Fruit fly (Drosophila melanogaster) whole organism, embryonic: ENCODE results near the gene CG7985.

Experiments
- CG11723 ChIP-seq: fragments of 200-800 bp; sonication (Bioruptor generic); optimal IDR thresholded peaks from 2 replicates; lab custom pipeline; 2017; ENCODE audit warnings: missing biosample characterization, mild to moderate bottlenecking, missing genetic modification characterization
- CG12071 ChIP-seq: fragments of 200-800 bp; sonication (Bioruptor generic); optimal IDR thresholded peaks from 3 replicates; lab custom pipeline; 2018; ENCODE audit warnings: missing biosample characterization, mild to moderate bottlenecking, missing genetic modification characterization
- CG12391 ChIP-seq: fragments of 200-800 bp; sonication (Bioruptor generic); optimal IDR thresholded peaks from 3 replicates; lab custom pipeline; 2018; ENCODE audit warnings: missing biosample characterization, mild to moderate bottlenecking, missing genetic modification characterization, moderate library complexity
- CG14014 ChIP-seq: fragments of 200-800 bp; sonication (Bioruptor generic); IDR thresholded peaks from 2 replicates; pipeline ENCODE4 v1.3.6; 2022; ENCODE audit warnings: missing biosample characterization, missing genetic modification characterization
- CG17385 ChIP-seq: fragments of 200-800 bp; sonication (Bioruptor generic); optimal IDR thresholded peaks from 3 replicates; lab custom pipeline; 2018; ENCODE audit warnings: missing biosample characterization, mild to moderate bottlenecking, missing genetic modification characterization
- CG17912 ChIP-seq: fragments of 200-800 bp; sonication (Bioruptor generic); optimal IDR thresholded peaks from 2 replicates; lab custom pipeline; 2018; ENCODE audit warnings: missing biosample characterization, mild to moderate bottlenecking, missing genetic modification characterization
- CG18619 ChIP-seq: fragments of 200-800 bp; sonication (Bioruptor generic); optimal IDR thresholded peaks from 3 replicates; lab custom pipeline; 2017; ENCODE audit warnings: missing biosample characterization, mild to moderate bottlenecking, missing genetic modification characterization
- CG2120 ChIP-seq: fragments of 200-800 bp; sonication (Bioruptor generic); optimal IDR thresholded peaks from 3 replicates; lab custom pipeline; 2016; ENCODE audit warnings: missing biosample characterization, missing genetic modification characterization
- CG2712 ChIP-seq: fragments of 200-800 bp; optimal IDR thresholded peaks from 3 replicates; lab custom pipeline; 2019; ENCODE audit warnings: missing biosample characterization, mild to moderate bottlenecking, missing genetic modification characterization, moderate library complexity
- CG2875 ChIP-seq: fragments of 200-800 bp; sonication (Bioruptor generic); optimal IDR thresholded peaks from 2 replicates; lab custom pipeline; 2017; ENCODE audit warnings: missing biosample characterization, mild to moderate bottlenecking, missing genetic modification characterization, missing genetic modification reagents
- CG32532 ChIP-seq: fragments of 200-800 bp; sonication (Bioruptor generic); IDR thresholded peaks from 2 replicates; pipeline ENCODE4 v1.3.6; 2022; ENCODE audit warnings: missing biosample characterization, missing genetic modification characterization
- CG6175 ChIP-seq: fragments of 200-800 bp; sonication (Bioruptor generic); IDR thresholded peaks from 3 replicates; pipeline ENCODE4 v1.3.6; 2022; ENCODE audit warnings: missing biosample characterization, missing genetic modification characterization
- CG6765 ChIP-seq: fragments of 200-800 bp; sonication (Bioruptor generic); optimal IDR thresholded peaks from 3 replicates; lab custom pipeline; 2017; ENCODE audit warnings: missing biosample characterization, mild to moderate bottlenecking, missing genetic modification characterization
- CG7372 ChIP-seq: fragments of 200-800 bp; sonication (Bioruptor generic); IDR thresholded peaks from 2 replicates; pipeline ENCODE4 v1.3.6; 2022; ENCODE audit warnings: missing biosample characterization, missing genetic modification characterization
- CG7839 ChIP-seq: fragments of 200-800 bp; sonication (Bioruptor generic); optimal IDR thresholded peaks from 3 replicates; lab custom pipeline; 2018; ENCODE audit warnings: missing biosample characterization, mild to moderate bottlenecking, missing genetic modification characterization, moderate library complexity
- Dref ChIP-seq: fragments of 200-800 bp; sonication (Bioruptor generic); IDR thresholded peaks from 2 replicates; pipeline ENCODE4 v1.3.6; 2022; ENCODE audit warnings: missing biosample characterization, missing genetic modification characterization
- Fer1 ChIP-seq: fragments of 200-800 bp; sonication (Bioruptor generic); optimal IDR thresholded peaks from 2 replicates; lab custom pipeline; 2017; ENCODE audit warnings: missing biosample characterization, mild to moderate bottlenecking, missing genetic modification characterization
- Hr51 ChIP-seq, 2 experiments: fragments of 200-800 bp; sonication (Bioruptor generic); optimal IDR thresholded peaks; 2 replicates in 1 of 2; 3 replicates in 1 of 2; lab custom pipeline; 2016 to 2018; ENCODE audit warnings: missing biosample characterization in 2 of 2, missing genetic modification characterization in 2 of 2, mild to moderate bottlenecking in 1 of 2, moderate library complexity in 1 of 2
- Kr ChIP-seq: fragments of 200-800 bp; sonication (Bioruptor generic); optimal IDR thresholded peaks from 2 replicates; lab custom pipeline; 2017; ENCODE audit warnings: missing biosample characterization, mild to moderate bottlenecking, missing genetic modification characterization
- Med ChIP-seq: fragments of 200-800 bp; sonication (Bioruptor generic); peaks from one replicate; lab custom pipeline; 2016; ENCODE audit warnings: missing biosample characterization, missing genetic modification characterization, mild to moderate bottlenecking, inconsistent platforms, moderate library complexity
- Mrtf ChIP-seq: fragments of 200-800 bp; sonication (Bioruptor generic); IDR thresholded peaks from 3 replicates; pipeline ENCODE4 v1.3.6; 2022; ENCODE audit warnings: missing biosample characterization, missing genetic modification characterization
- Opbp ChIP-seq: fragments of 200-800 bp; sonication (Bioruptor generic); IDR thresholded peaks from 3 replicates; pipeline ENCODE4 v1.3.6; 2022; ENCODE audit warnings: missing biosample characterization, missing genetic modification characterization; ENCODE audit not compliant: partially characterized antibody
- Optix ChIP-seq: fragments of 200-800 bp; sonication (Bioruptor generic); IDR thresholded peaks from 3 replicates; pipeline ENCODE4 v1.3.6; 2022; ENCODE audit warnings: missing biosample characterization, missing genetic modification characterization
- Poxn ChIP-seq: fragments of 200-800 bp; sonication (Bioruptor generic); IDR thresholded peaks from 2 replicates; pipeline ENCODE4 v1.3.6; 2022; ENCODE audit warnings: missing biosample characterization, missing genetic modification characterization
- Six4 ChIP-seq: fragments of 200-800 bp; sonication (Bioruptor generic); optimal IDR thresholded peaks from 2 replicates; lab custom pipeline; 2016; ENCODE audit warnings: missing biosample characterization, missing genetic modification characterization
- Stat92E ChIP-seq, 3 experiments: fragments of >200 bp in 2 of 3; fragments of 200-800 bp in 1 of 3; sonication (Bioruptor generic) in 1 of 3; optimal IDR thresholded peaks; 2 replicates each; lab custom pipeline; 2017 to 2019; ENCODE audit warnings: missing biosample characterization in 3 of 3, missing genetic modification characterization in 3 of 3, mild to moderate bottlenecking in 1 of 3, moderate library complexity in 1 of 3
- Xbp1 ChIP-seq: fragments of 200-800 bp; sonication (Bioruptor generic); optimal IDR thresholded peaks from 3 replicates; lab custom pipeline; 2016; ENCODE audit warnings: missing biosample characterization, mild to moderate bottlenecking, missing genetic modification characterization
- abd-A ChIP-seq: fragments of 200-800 bp; sonication (Bioruptor generic); optimal IDR thresholded peaks from 3 replicates; lab custom pipeline; 2019; ENCODE audit warnings: missing biosample characterization, mild to moderate bottlenecking, missing genetic modification characterization, moderate library complexity
- cas ChIP-seq: fragments of 200-800 bp; sonication (Bioruptor generic); IDR thresholded peaks from 2 replicates; pipeline ENCODE4 v1.3.6; 2022; ENCODE audit warnings: missing biosample characterization, missing genetic modification characterization
- chinmo ChIP-seq: fragments of 200-800 bp; sonication (Bioruptor generic); IDR thresholded peaks from 4 replicates; pipeline ENCODE4 v1.3.6; 2022; ENCODE audit warnings: missing biosample characterization, missing genetic modification characterization; ENCODE audit not compliant: partially characterized antibody
- crc ChIP-seq: fragments of 200-800 bp; sonication (Bioruptor generic); optimal IDR thresholded peaks from 2 replicates; lab custom pipeline; 2016; ENCODE audit warnings: missing biosample characterization, missing genetic modification characterization
- danr ChIP-seq: fragments of 200-800 bp; sonication (Bioruptor generic); IDR thresholded peaks from 2 replicates; pipeline ENCODE4 v1.3.6; 2022; ENCODE audit warnings: missing biosample characterization, missing genetic modification characterization
- emc ChIP-seq: fragments of 200-800 bp; sonication (Bioruptor generic); optimal IDR thresholded peaks from 2 replicates; lab custom pipeline; 2016; ENCODE audit warnings: missing biosample characterization, missing genetic modification characterization
- eve ChIP-seq, 2 experiments: fragments of >200 bp; optimal IDR thresholded peaks; 2 replicates each; lab custom pipeline; 2017; ENCODE audit warnings: missing biosample characterization in 2 of 2, missing genetic modification characterization in 2 of 2
- fd102C ChIP-seq: fragments of 200-800 bp; sonication (Bioruptor generic); optimal IDR thresholded peaks from 2 replicates; lab custom pipeline; 2018; ENCODE audit warnings: missing biosample characterization, mild to moderate bottlenecking, missing genetic modification characterization, moderate library complexity
- fd64A ChIP-seq: fragments of 200-800 bp; sonication (Bioruptor generic); optimal IDR thresholded peaks from 3 replicates; lab custom pipeline; 2018; ENCODE audit warnings: missing biosample characterization, mild to moderate bottlenecking, missing genetic modification characterization
- gsb-n ChIP-seq: fragments of 200-800 bp; sonication (Bioruptor generic); optimal IDR thresholded peaks from 3 replicates; lab custom pipeline; 2018; ENCODE audit warnings: missing biosample characterization, mild to moderate bottlenecking, missing genetic modification characterization
- hth ChIP-seq: fragments of >200 bp; optimal IDR thresholded peaks from 2 replicates; lab custom pipeline; 2017; ENCODE audit warnings: inconsistent platforms
- inv ChIP-seq: fragments of 200-800 bp; sonication (Bioruptor generic); IDR thresholded peaks from 2 replicates; pipeline ENCODE4 v1.3.6; 2022; ENCODE audit warnings: missing biosample characterization, missing genetic modification characterization; ENCODE audit not compliant: partially characterized antibody
- jumu ChIP-seq: fragments of 200-800 bp; sonication (Bioruptor generic); optimal IDR thresholded peaks from 3 replicates; lab custom pipeline; 2016; ENCODE audit warnings: missing biosample characterization, missing genetic modification characterization
- lilli ChIP-seq: fragments of 200-800 bp; sonication (Bioruptor generic); optimal IDR thresholded peaks from 3 replicates; lab custom pipeline; 2016; ENCODE audit warnings: missing biosample characterization, missing genetic modification characterization
- nerfin-2 ChIP-seq: fragments of 200-800 bp; sonication (Bioruptor generic); IDR thresholded peaks from 2 replicates; pipeline ENCODE4 v1.3.6; 2022; ENCODE audit warnings: missing biosample characterization, missing genetic modification characterization; ENCODE audit not compliant: partially characterized antibody
- row ChIP-seq: fragments of 200-800 bp; sonication (Bioruptor generic); IDR thresholded peaks from 3 replicates; pipeline ENCODE4 v1.3.6; 2022; ENCODE audit warnings: missing biosample characterization, missing genetic modification characterization
- run ChIP-seq: fragments of 200-800 bp; sonication (Bioruptor generic); optimal IDR thresholded peaks from 3 replicates; lab custom pipeline; 2018; ENCODE audit warnings: missing biosample characterization, mild to moderate bottlenecking, missing genetic modification characterization
- schlank ChIP-seq: fragments of 200-800 bp; sonication (Bioruptor generic); optimal IDR thresholded peaks from 2 replicates; lab custom pipeline; 2018; ENCODE audit warnings: missing biosample characterization, mild to moderate bottlenecking, missing genetic modification characterization
- sens ChIP-seq: fragments of 200-800 bp; sonication (Bioruptor generic); peaks from one replicate; lab custom pipeline; 2016; ENCODE audit warnings: missing biosample characterization, missing genetic modification characterization
- seq ChIP-seq: fragments of 200-800 bp; sonication (Bioruptor generic); IDR thresholded peaks from 2 replicates; pipeline ENCODE4 v1.3.6; 2022; ENCODE audit warnings: missing biosample characterization, missing genetic modification characterization
- slbo ChIP-seq: fragments of 200-800 bp; sonication (Bioruptor generic); IDR thresholded peaks from 2 replicates; pipeline ENCODE4 v1.3.6; 2022; ENCODE audit warnings: missing biosample characterization, missing genetic modification characterization
- usp ChIP-seq: fragments of >200 bp; optimal IDR thresholded peaks from 2 replicates; lab custom pipeline; 2017; ENCODE audit warnings: missing biosample characterization, missing genetic modification characterization
- wdn ChIP-seq: fragments of 200-800 bp; sonication (Bioruptor generic); IDR thresholded peaks from 2 replicates; pipeline ENCODE4 v1.3.6; 2022; ENCODE audit warnings: missing biosample characterization, missing genetic modification characterization
- zfh1 ChIP-seq: fragments of 200-800 bp; sonication (Bioruptor generic); IDR thresholded peaks from 3 replicates; pipeline ENCODE4 v1.3.6; 2022; ENCODE audit warnings: missing biosample characterization, missing genetic modification characterization

The CG7985 gene

dm6 chr3R:18243718-18244170 is 44.1 kb downstream of the CG7985 start (continued):
- TF ChIP-seq CG17912 (no peak), CG6175 (GFP tag; lab: Robert Waterston, UW) (0 out of 3 replicates have a peak, but pooled peaks have one; percentile 25), fd64A (GFP tag; lab: Kevin White, UChicago) (no peak), row (GFP tag; lab: Robert Waterston, UW) (peak; percentile 5; the same call in 1 of the 3 replicates), Med (peak; percentile 83), Kr (no peak), seq (GFP tag; lab: Robert Waterston, UW) (0 out of 2 replicates have a peak, but pooled peaks have one; percentile 3), crc (GFP tag; lab: Kevin White, UChicago) (no peak), fd102C (GFP tag; lab: Kevin White, UChicago) (no peak), CG18619 (GFP tag; lab: Kevin White, UChicago) (no peak), CG7839 (tag; lab: Kevin White, UChicago) (peak; percentile 2), Six4 (GFP tag; lab: Kevin White, UChicago) (no peak), abd-A (tag; lab: Kevin White, UChicago) (peak; percentile 9), nerfin-2 (GFP tag; lab: Robert Waterston, UW) (no peak), CG12391 (tag; lab: Kevin White, UChicago) (no peak), gsb-n (tag; lab: Kevin White, UChicago) (no peak), Poxn (GFP tag; lab: Robert Waterston, UW) (no peak), CG12071 (GFP tag; lab: Kevin White, UChicago) (peak; percentile 58), CG14014 (GFP tag; lab: Robert Waterston, UW) (0 out of 2 replicates have a peak, but pooled peaks have one; percentile 25), Mrtf (GFP tag; lab: Robert Waterston, UW) (no peak), CG17385 (peak; percentile 24), slbo (GFP tag; lab: Robert Waterston, UW) (peak; percentile 33), sens (GFP tag; lab: Kevin White, UChicago) (peak; percentile 60), CG7372 (no peak), CG2120 (GFP tag; lab: Kevin White, UChicago) (peak; percentile 2), CG32532 (GFP tag; lab: Robert Waterston, UW) (no peak), cas (GFP tag; lab: Robert Waterston, UW) (no peak), chinmo (GFP tag; lab: Robert Waterston, UW) (no peak), emc (GFP tag; lab: Kevin White, UChicago) (no peak), Xbp1 (GFP tag; lab: Kevin White, UChicago) (no peak), hth (no peak), danr (GFP tag; lab: Robert Waterston, UW) (no peak), CG6765 (GFP tag; lab: Kevin White, UChicago) (peak; percentile 28), CG2712 (tag; lab: Kevin White, UChicago) (no peak), Hr51 (GFP tag; optimal IDR thresholded peaks at IDR 0.05; lab: Kevin White, UChicago) (peak in 1 of 2 experiments; percentile 12), CG2875 (no peak), schlank (tag; lab: Kevin White, UChicago) (peak; percentile 3), Dref (no peak), zfh1 (no peak; the same call in 2 of the 3 replicates), Fer1 (peak; percentile 20), usp (no peak), wdn (0 out of 2 replicates have a peak, but pooled peaks have one; percentile 10), eve (GFP tag; optimal IDR thresholded peaks at IDR 0.05; lab: Kevin White, UChicago) (no peak), Stat92E (GFP tag; optimal IDR thresholded peaks at IDR 0.05; lab: Kevin White, UChicago) (no peak), Optix (no peak), CG11723 (GFP tag; lab: Kevin White, UChicago) (no peak), inv (GFP tag; lab: Robert Waterston, UW) (no peak), jumu (peak; percentile 1), run (tag; lab: Kevin White, UChicago) (no peak), Opbp (GFP tag; lab: Robert Waterston, UW) (no peak), lilli (GFP tag; lab: Kevin White, UChicago) (peak; percentile 35)
